Fruit fly (Drosophila melanogaster) Kc167 (cell line): ENCODE measurements around the gene Sox21b.

Source experiments
- Myc ChIP-seq: fragments of >200 bp; optimal IDR thresholded peaks from 2 replicates; lab custom pipeline; 2017; ENCODE audit warnings: missing external identifiers
- Sin3A ChIP-seq: fragments of >200 bp; optimal IDR thresholded peaks from 2 replicates; lab custom pipeline; 2018; ENCODE audit warnings: missing external identifiers
- h ChIP-seq: fragments of >200 bp; optimal IDR thresholded peaks from 3 replicates; lab custom pipeline; 2018; ENCODE audit warnings: missing external identifiers
- insv ChIP-seq: fragments of >200 bp; optimal IDR thresholded peaks from 3 replicates; lab custom pipeline; 2018; ENCODE audit warnings: missing external identifiers
- psq ChIP-seq: fragments of >200 bp; optimal IDR thresholded peaks from 2 replicates; lab custom pipeline; 2017; ENCODE audit warnings: missing external identifiers
- ttk ChIP-seq: sonication (Bioruptor generic); optimal IDR thresholded peaks from 2 replicates; lab custom pipeline; 2017; ENCODE audit warnings: missing external identifiers

DNA sequence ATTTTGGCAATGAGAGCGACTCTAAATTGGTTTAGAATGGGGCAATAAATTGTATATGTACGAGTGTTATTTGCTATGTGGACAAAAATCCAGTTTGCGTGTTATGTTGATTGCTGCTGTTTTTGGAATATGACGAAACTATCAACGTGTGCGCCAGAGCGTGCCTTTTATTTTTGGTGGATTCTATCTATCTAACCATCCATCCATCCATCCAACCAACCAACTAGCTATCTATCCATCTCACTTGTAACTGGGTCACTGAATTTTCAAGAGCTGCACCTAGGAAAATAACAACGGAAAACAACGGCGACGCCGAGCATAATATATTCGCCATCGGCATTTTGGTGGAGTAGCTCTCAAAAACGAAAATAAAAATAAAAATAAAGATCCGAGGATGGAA, 68.4 kb downstream of the Sox21b start:
- TF ChIP-seq Myc (lab: Kevin White, UChicago), result no peak
- no peak for TF ChIP-seq psq (lab: Kevin White, UChicago)
- TF ChIP-seq ttk (lab: Kevin White, UChicago), result no peak
- TF ChIP-seq insv (lab: Kevin White, UChicago), result no peak
- no peak for TF ChIP-seq Sin3A (lab: Kevin White, UChicago)
- TF ChIP-seq h (lab: Kevin White, UChicago), result no peak
